Fruit fly (Drosophila melanogaster) whole organism, embryonic: ENCODE data around the gene CG46439.

Experiments used
- Atf3 ChIP-seq: fragments of 200-800 bp; sonication (Bioruptor generic); optimal IDR thresholded peaks from 3 replicates; lab custom pipeline; 2016; ENCODE audit warnings: missing biosample characterization, missing genetic modification characterization
- Awh ChIP-seq: fragments of 200-800 bp; sonication (Bioruptor generic); IDR thresholded peaks from 2 replicates; pipeline ENCODE4, ENCODE4 v1.3.6; 2022; ENCODE audit warnings: missing biosample characterization, missing genetic modification characterization
- Bgb ChIP-seq: fragments of 200-800 bp; sonication (Bioruptor generic); IDR thresholded peaks from 2 replicates; pipeline ENCODE4 v1.3.6; 2022; ENCODE audit warnings: missing biosample characterization, missing genetic modification characterization; ENCODE audit not compliant: partially characterized antibody
- CG11695 ChIP-seq: fragments of 200-800 bp; sonication (Bioruptor generic); IDR thresholded peaks from 3 replicates; pipeline ENCODE4 v1.3.6; 2022; ENCODE audit warnings: missing biosample characterization, missing genetic modification characterization
- CG14667 ChIP-seq: fragments of 200-800 bp; sonication (Bioruptor generic); IDR thresholded peaks from 2 replicates; pipeline ENCODE4 v1.3.6; 2022; ENCODE audit warnings: missing biosample characterization, missing genetic modification characterization
- CG15601 ChIP-seq: fragments of 200-800 bp; sonication (Bioruptor generic); optimal IDR thresholded peaks from 3 replicates; lab custom pipeline; 2019; ENCODE audit warnings: missing biosample characterization, mild to moderate bottlenecking, missing genetic modification characterization, moderate library complexity
- CG15696 ChIP-seq: fragments of 200-800 bp; sonication (Bioruptor generic); optimal IDR thresholded peaks from 2 replicates; lab custom pipeline; 2019; ENCODE audit warnings: missing biosample characterization, mild to moderate bottlenecking, missing genetic modification characterization, moderate library complexity
- CG17328 ChIP-seq: fragments of 200-800 bp; sonication (Bioruptor generic); IDR thresholded peaks from 2 replicates; pipeline ENCODE4 v1.3.6; 2022; ENCODE audit warnings: missing biosample characterization, missing genetic modification characterization
- CG17359 ChIP-seq: fragments of 200-800 bp; sonication (Bioruptor generic); optimal IDR thresholded peaks from 3 replicates; lab custom pipeline; 2018; ENCODE audit warnings: missing biosample characterization, mild to moderate bottlenecking, missing genetic modification characterization, moderate library complexity
- CG17829 ChIP-seq: fragments of 200-800 bp; optimal IDR thresholded peaks from 2 replicates; lab custom pipeline; 2019; ENCODE audit warnings: missing biosample characterization, mild to moderate bottlenecking, missing genetic modification characterization, moderate library complexity
- CG2199 ChIP-seq: fragments of 200-800 bp; sonication (Bioruptor generic); IDR thresholded peaks from 3 replicates; pipeline ENCODE4 v1.3.6; 2022; ENCODE audit warnings: missing biosample characterization, missing genetic modification characterization
- CG30403 ChIP-seq: fragments of 200-800 bp; sonication (Bioruptor generic); optimal IDR thresholded peaks from 3 replicates; lab custom pipeline; 2016; ENCODE audit warnings: missing biosample characterization, missing genetic modification characterization
- CG3407 ChIP-seq: fragments of 200-800 bp; sonication (Bioruptor generic); optimal IDR thresholded peaks from 2 replicates; lab custom pipeline; 2018; ENCODE audit warnings: missing biosample characterization, mild to moderate bottlenecking, missing genetic modification characterization
- CG3838 ChIP-seq: fragments of 200-800 bp; sonication (Bioruptor generic); optimal IDR thresholded peaks from 3 replicates; lab custom pipeline; 2016; ENCODE audit warnings: missing biosample characterization, missing genetic modification characterization
- CG43689 ChIP-seq: fragments of 200-800 bp; sonication (Bioruptor generic); IDR thresholded peaks from 2 replicates; pipeline ENCODE4 v1.3.6; 2022; ENCODE audit warnings: missing biosample characterization, missing genetic modification characterization
- CG4617 ChIP-seq: fragments of 200-800 bp; sonication (Bioruptor generic); optimal IDR thresholded peaks from 3 replicates; lab custom pipeline; 2016; ENCODE audit warnings: missing biosample characterization, missing genetic modification characterization, borderline replicate concordance
- CG6654 ChIP-seq: fragments of 200-800 bp; sonication (Bioruptor generic); optimal IDR thresholded peaks from 2 replicates; lab custom pipeline; 2017; ENCODE audit warnings: missing biosample characterization, mild to moderate bottlenecking, missing genetic modification characterization
- CG8359 ChIP-seq: fragments of 200-800 bp; sonication (Bioruptor generic); optimal IDR thresholded peaks from 2 replicates; lab custom pipeline; 2017; ENCODE audit warnings: missing biosample characterization, mild to moderate bottlenecking, missing genetic modification characterization, borderline replicate concordance
- CG9609 ChIP-seq: fragments of 200-800 bp; sonication (Bioruptor generic); optimal IDR thresholded peaks from 3 replicates; lab custom pipeline; 2016; ENCODE audit warnings: missing biosample characterization, missing genetic modification characterization
- Fer2 ChIP-seq: fragments of 200-800 bp; sonication (Bioruptor generic); optimal IDR thresholded peaks from 2 replicates; lab custom pipeline; 2018; ENCODE audit warnings: missing biosample characterization, mild to moderate bottlenecking, missing genetic modification characterization, moderate library complexity
- H15 ChIP-seq: fragments of 200-800 bp; sonication (Bioruptor generic); IDR thresholded peaks from 3 replicates; pipeline ENCODE4 v1.3.6; 2022; ENCODE audit warnings: missing biosample characterization, missing genetic modification characterization
- Med ChIP-seq: fragments of 200-800 bp; sonication (Bioruptor generic); peaks from one replicate; lab custom pipeline; 2016; ENCODE audit warnings: missing biosample characterization, missing genetic modification characterization, mild to moderate bottlenecking, inconsistent platforms, moderate library complexity
- Mes4 ChIP-seq: fragments of 200-800 bp; sonication (Bioruptor generic); optimal IDR thresholded peaks from 2 replicates; lab custom pipeline; 2016; ENCODE audit warnings: missing biosample characterization, missing genetic modification characterization
- Mrtf ChIP-seq: fragments of 200-800 bp; sonication (Bioruptor generic); IDR thresholded peaks from 3 replicates; pipeline ENCODE4 v1.3.6; 2022; ENCODE audit warnings: missing biosample characterization, missing genetic modification characterization
- Optix ChIP-seq: fragments of 200-800 bp; sonication (Bioruptor generic); IDR thresholded peaks from 3 replicates; pipeline ENCODE4 v1.3.6; 2022; ENCODE audit warnings: missing biosample characterization, missing genetic modification characterization
- Rfx ChIP-seq: fragments of 200-800 bp; sonication (Bioruptor generic); IDR thresholded peaks from 2 replicates; pipeline ENCODE4 v1.3.6; 2022; ENCODE audit warnings: missing biosample characterization, missing genetic modification characterization
- Trl ChIP-seq, 3 experiments: fragments of >200 bp in 2 of 3; fragments of 200-800 bp in 1 of 3; sonication (Bioruptor generic) in 1 of 3; optimal IDR thresholded peaks; 2 replicates in 1 of 3; 3 replicates in 2 of 3; lab custom pipeline; 2016 to 2017; ENCODE audit warnings: missing biosample characterization in 1 of 3, missing genetic modification characterization in 1 of 3
- ato ChIP-seq: fragments of 200-800 bp; sonication (Bioruptor generic); IDR thresholded peaks from 2 replicates; pipeline ENCODE4 v1.3.6; 2022; ENCODE audit warnings: missing biosample characterization, missing genetic modification characterization; ENCODE audit not compliant: partially characterized antibody
- bigmax ChIP-seq: fragments of 200-800 bp; sonication (Bioruptor generic); optimal IDR thresholded peaks from 2 replicates; lab custom pipeline; 2018; ENCODE audit warnings: missing biosample characterization, mild to moderate bottlenecking, missing genetic modification characterization
- br ChIP-seq: fragments of >200 bp; optimal IDR thresholded peaks from 2 replicates; lab custom pipeline; 2017
- dimm ChIP-seq: fragments of 200-800 bp; sonication (Bioruptor generic); IDR thresholded peaks from 2 replicates; pipeline ENCODE4 v1.3.6; 2022; ENCODE audit warnings: missing biosample characterization, missing genetic modification characterization
- emc ChIP-seq: fragments of 200-800 bp; sonication (Bioruptor generic); optimal IDR thresholded peaks from 2 replicates; lab custom pipeline; 2016; ENCODE audit warnings: missing biosample characterization, missing genetic modification characterization
- esg ChIP-seq: fragments of 200-800 bp; sonication (Bioruptor generic); conservative IDR thresholded peaks from 2 replicates; pipeline ENCODE4 v1.3.6; 2022; ENCODE audit warnings: missing biosample characterization, missing genetic modification characterization
- ftz-f1 ChIP-seq: fragments of 200-800 bp; sonication (Bioruptor generic); optimal IDR thresholded peaks from 2 replicates; lab custom pipeline; 2016; ENCODE audit warnings: missing biosample characterization, missing genetic modification characterization
- gcm2 ChIP-seq: fragments of 200-800 bp; sonication (Bioruptor generic); optimal IDR thresholded peaks from 2 replicates; lab custom pipeline; 2016; ENCODE audit warnings: missing biosample characterization, missing genetic modification characterization
- gfzf ChIP-seq: fragments of 200-800 bp; sonication (Bioruptor generic); optimal IDR thresholded peaks from 2 replicates; lab custom pipeline; 2016; ENCODE audit warnings: missing biosample characterization, mild to moderate bottlenecking, missing genetic modification characterization, moderate library complexity
- gsb-n ChIP-seq: fragments of 200-800 bp; sonication (Bioruptor generic); optimal IDR thresholded peaks from 3 replicates; lab custom pipeline; 2018; ENCODE audit warnings: missing biosample characterization, mild to moderate bottlenecking, missing genetic modification characterization
- h ChIP-seq: fragments of >200 bp; optimal IDR thresholded peaks from 2 replicates; lab custom pipeline; 2017
- ind ChIP-seq: fragments of 200-800 bp; sonication (Bioruptor generic); optimal IDR thresholded peaks from 3 replicates; lab custom pipeline; 2016; ENCODE audit warnings: missing biosample characterization, missing genetic modification characterization
- insv ChIP-seq, 2 experiments: fragments of 200-800 bp; sonication (Bioruptor generic); optimal IDR thresholded peaks; 3 replicates each; lab custom pipeline; 2016 to 2018; ENCODE audit warnings: missing biosample characterization in 2 of 2, missing genetic modification characterization in 2 of 2
- nerfin-2 ChIP-seq: fragments of 200-800 bp; sonication (Bioruptor generic); IDR thresholded peaks from 2 replicates; pipeline ENCODE4 v1.3.6; 2022; ENCODE audit warnings: missing biosample characterization, missing genetic modification characterization; ENCODE audit not compliant: partially characterized antibody
- oc ChIP-seq: fragments of 200-800 bp; sonication (Bioruptor generic); optimal IDR thresholded peaks from 2 replicates; lab custom pipeline; 2018; ENCODE audit warnings: missing biosample characterization, mild to moderate bottlenecking, missing genetic modification characterization, moderate library complexity
- onecut ChIP-seq: fragments of 200-800 bp; sonication (Bioruptor generic); IDR thresholded peaks from 2 replicates; pipeline ENCODE4 v1.3.6; 2022; ENCODE audit warnings: missing biosample characterization, missing genetic modification characterization
- pb ChIP-seq: fragments of 200-800 bp; sonication (Bioruptor generic); optimal IDR thresholded peaks from 3 replicates; lab custom pipeline; 2016; ENCODE audit warnings: missing biosample characterization, missing genetic modification characterization
- pnt ChIP-seq: fragments of 200-800 bp; sonication (Bioruptor generic); optimal IDR thresholded peaks from 3 replicates; lab custom pipeline; 2016; ENCODE audit warnings: missing biosample characterization, missing genetic modification characterization
- sisA ChIP-seq: fragments of 200-800 bp; sonication (Bioruptor generic); IDR thresholded peaks from 2 replicates; pipeline ENCODE4 v1.3.6; 2022; ENCODE audit warnings: missing biosample characterization, missing genetic modification characterization
- sna ChIP-seq: fragments of 200-800 bp; sonication (Bioruptor generic); IDR thresholded peaks from 2 replicates; pipeline ENCODE4 v1.3.6; 2022; ENCODE audit warnings: missing biosample characterization, missing genetic modification characterization; ENCODE audit not compliant: partially characterized antibody
- tna ChIP-seq: fragments of 200-800 bp; sonication (Bioruptor generic); IDR thresholded peaks from 2 replicates; pipeline ENCODE4 v1.3.6; 2022; ENCODE audit warnings: missing biosample characterization, missing genetic modification characterization; ENCODE audit not compliant: partially characterized antibody
- unpg ChIP-seq: fragments of 200-800 bp; sonication (Bioruptor generic); optimal IDR thresholded peaks from 3 replicates; lab custom pipeline; 2018; ENCODE audit warnings: missing biosample characterization, mild to moderate bottlenecking, missing genetic modification characterization, moderate library complexity
- wek ChIP-seq: fragments of 200-800 bp; sonication (Bioruptor generic); optimal IDR thresholded peaks from 3 replicates; lab custom pipeline; 2018; ENCODE audit warnings: missing biosample characterization, mild to moderate bottlenecking, missing genetic modification characterization, moderate library complexity

Gene CG46439

DNA sequence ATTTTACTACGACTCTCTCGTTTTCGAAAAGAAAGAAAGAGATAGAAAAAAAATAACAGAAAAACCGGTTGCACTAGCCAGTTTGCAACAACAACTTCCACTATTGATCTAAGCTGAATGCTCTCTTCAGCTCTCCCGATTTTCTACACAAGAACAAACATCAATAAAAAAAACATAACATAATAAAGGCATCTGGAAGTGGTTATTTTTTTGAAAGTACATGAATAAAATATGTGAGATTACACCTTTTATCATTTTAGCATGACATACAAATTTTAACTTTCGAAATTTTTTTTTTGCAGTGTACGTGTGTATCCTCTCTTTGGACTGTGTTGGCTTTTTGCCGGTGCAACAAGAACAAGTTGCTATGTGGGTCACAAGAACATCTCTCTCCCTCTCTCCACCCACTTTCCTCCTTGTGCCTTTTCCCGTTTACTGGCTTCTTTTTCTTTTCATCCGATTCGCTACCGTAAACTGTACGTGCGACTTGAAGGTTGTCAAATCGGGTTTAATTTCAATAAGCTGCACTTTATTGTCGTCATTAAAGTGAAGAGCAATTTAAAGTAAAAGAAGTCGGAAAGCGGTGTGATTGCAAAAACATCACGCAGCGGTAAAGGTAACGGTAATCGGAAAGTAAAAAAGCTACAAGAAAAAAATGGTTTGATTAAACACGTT is 11.4 kb downstream of the CG46439 start (continued):
- TF ChIP-seq CG14667 (GFP tag; lab: Robert Waterston, UW), result peak; percentile 92
- peak; percentile 97 for TF ChIP-seq CG17829
- peak; percentile 96 for TF ChIP-seq CG30403 (GFP tag; lab: Kevin White, UChicago)
- TF ChIP-seq CG15601 (tag; lab: Kevin White, UChicago), result peak; percentile 98
- TF ChIP-seq Trl (optimal IDR thresholded peaks at IDR 0.05; lab: Kevin White, UChicago), result peak; percentile 35 to 55
- TF ChIP-seq Trl (GFP tag; optimal IDR thresholded peaks at IDR 0.05; lab: Kevin White, UChicago), result peak; percentile 97
- TF ChIP-seq unpg (GFP tag; lab: Kevin White, UChicago), result peak; percentile 97
- peak; percentile 94 for TF ChIP-seq CG3407 (GFP tag; lab: Kevin White, UChicago)
- peak; percentile 78 for TF ChIP-seq wek (GFP tag; lab: Kevin White, UChicago)
- TF ChIP-seq Bgb (GFP tag; lab: Robert Waterston, UW), result no peak
- peak; percentile 28 for TF ChIP-seq bigmax
- peak; percentile 98 for TF ChIP-seq Awh
- peak; percentile 82 for TF ChIP-seq emc (GFP tag; lab: Kevin White, UChicago)
- TF ChIP-seq dimm (GFP tag; lab: Robert Waterston, UW), result peak; percentile 90
- peak; percentile 93 for TF ChIP-seq esg (GFP tag; lab: Robert Waterston, UW)
- peak; percentile 95 for TF ChIP-seq CG9609 (GFP tag; lab: Kevin White, UChicago)
- TF ChIP-seq CG43689, result peak; percentile 89
- TF ChIP-seq sisA, result peak; percentile 95
- peak; percentile 88 for TF ChIP-seq CG8359
- TF ChIP-seq CG2199 (GFP tag; lab: Robert Waterston, UW), result peak; percentile 97
- peak; percentile 99 for TF ChIP-seq CG17328 (GFP tag; lab: Robert Waterston, UW)
- no peak for TF ChIP-seq sna (GFP tag; lab: Robert Waterston, UW)
- peak; percentile 91 for TF ChIP-seq onecut (GFP tag; lab: Robert Waterston, UW)
- TF ChIP-seq h (lab: Kevin White, UChicago), result no peak
- TF ChIP-seq CG11695 (GFP tag; lab: Robert Waterston, UW), result peak; percentile 94
- TF ChIP-seq H15, result peak; percentile 95
- TF ChIP-seq CG17359 (tag; lab: Kevin White, UChicago), result peak; percentile 97
- TF ChIP-seq Optix, result peak; percentile 86; the same call in 2 of the 3 replicates
- TF ChIP-seq CG15696 (tag; lab: Kevin White, UChicago), result peak; percentile 93
- peak; percentile 96 for TF ChIP-seq pnt (GFP tag; lab: Kevin White, UChicago)
- peak; percentile 98 for TF ChIP-seq oc (tag; lab: Kevin White, UChicago)
- TF ChIP-seq CG6654, result peak; percentile 78
- peak in 1 of 2 experiments; percentile 70 for TF ChIP-seq insv (GFP tag; optimal IDR thresholded peaks at IDR 0.05; lab: Kevin White, UChicago)
- no peak for TF ChIP-seq ato
- no peak for TF ChIP-seq nerfin-2
- peak; percentile 93 for TF ChIP-seq CG4617 (GFP tag; lab: Kevin White, UChicago)
- TF ChIP-seq gsb-n (tag; lab: Kevin White, UChicago), result peak; percentile 98
- peak; percentile 95 for TF ChIP-seq gcm2
- no peak for TF ChIP-seq br (lab: Kevin White, UChicago)
- no peak for TF ChIP-seq tna
- TF ChIP-seq Mrtf (GFP tag; lab: Robert Waterston, UW), result peak; percentile 93
- peak; percentile 98 for TF ChIP-seq Mes4 (GFP tag; lab: Kevin White, UChicago)
- peak; percentile 58 for TF ChIP-seq Fer2 (tag; lab: Kevin White, UChicago)
- peak; percentile 94 for TF ChIP-seq ind (GFP tag; lab: Kevin White, UChicago)
- TF ChIP-seq CG3838, result peak; percentile 92
- TF ChIP-seq Rfx (GFP tag; lab: Robert Waterston, UW), result peak; percentile 95
- TF ChIP-seq ftz-f1 (GFP tag; lab: Kevin White, UChicago), result no peak
- TF ChIP-seq Med (GFP tag; lab: Kevin White, UChicago), result peak; percentile 99
- peak; percentile 94 for TF ChIP-seq pb (GFP tag; lab: Kevin White, UChicago)
- peak; percentile 19 for TF ChIP-seq gfzf (GFP tag; lab: Kevin White, UChicago)
- peak; percentile 97 for TF ChIP-seq Atf3 (GFP tag; lab: Kevin White, UChicago)
